Fruit fly (Drosophila melanogaster) whole organism, wandering third instar larva: Measurements from ENCODE around the gene CG42650.

Experiments used
- jim ChIP-seq: fragments of 175-275, 200-325 bp; sonication (Bioruptor generic); optimal IDR thresholded peaks from 2 replicates; lab custom pipeline; 2016; ENCODE audit warnings: missing biosample characterization, mild to moderate bottlenecking, missing genetic modification characterization
- pan ChIP-seq: fragments of >200 bp; optimal IDR thresholded peaks from 2 replicates; lab custom pipeline; 2017

- TF ChIP-seq jim (GFP tag; lab: Kevin White, UChicago) (no peak), pan (no peak)
These were observed 26.6 kb upstream of the CG42650 start, which contains the start of gene Mst84Dc for dm6 chr3R:7364573-7364972.
